Worm (Caenorhabditis elegans): ENCODE data around the gene irld-50.

DNA sequence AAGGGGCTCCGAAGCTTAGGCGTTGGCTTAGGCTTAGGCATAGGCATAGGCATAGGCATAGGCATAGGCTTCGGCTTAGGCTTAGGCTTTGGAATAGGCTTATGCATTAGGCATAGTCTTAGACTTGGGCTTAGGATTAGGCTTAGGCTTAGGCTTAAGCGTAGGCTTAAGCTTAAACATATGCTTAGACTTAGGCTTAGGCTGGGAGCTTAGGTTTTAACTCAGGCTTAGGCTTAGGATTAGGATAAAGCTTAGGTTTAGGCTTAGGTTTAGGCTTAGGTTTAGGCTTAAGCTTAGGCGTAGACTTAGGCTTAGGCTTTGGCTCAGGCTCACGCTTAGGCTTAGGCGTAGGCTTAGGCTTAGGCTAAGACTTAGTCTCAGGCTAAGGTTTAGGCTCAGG is 46.2 kb upstream of the irld-50 start:
- no peak for TF ChIP-seq F23B12.7 (tag; optimal IDR thresholded peaks at IDR 0.05; ENCODE audit: insufficient read depth)
- TF ChIP-seq him-1 (tag; optimal IDR thresholded peaks at IDR 0.05) = no peak
- no peak for TF ChIP-seq snpc-1.1 (tag; optimal IDR thresholded peaks at IDR 0.05; ENCODE audit: insufficient read depth)
- TF ChIP-seq egl-18 (GFP tag; IDR thresholded peaks at IDR 0.05) = no peak
- no peak for TF ChIP-seq K12H6.12 (tag; optimal IDR thresholded peaks at IDR 0.05)
- TF ChIP-seq egrh-3 (GFP tag; IDR thresholded peaks at IDR 0.05) = no peak
- TF ChIP-seq nfya-2 (GFP tag; IDR thresholded peaks at IDR 0.05) = no peak
- no peak for TF ChIP-seq nhr-90 (tag; optimal IDR thresholded peaks at IDR 0.05)
- TF ChIP-seq ama-1 (optimal IDR thresholded peaks at IDR 0.05) = no peak
- no peak for TF ChIP-seq ama-1 (GFP tag; optimal IDR thresholded peaks at IDR 0.05)

Data from whole organism, young adult.